Fruit fly (Drosophila melanogaster) whole organism, embryonic: ENCODE measurements around the gene Zir.
A peak's percentile ranks its signal among the peaks of the same experiment; 100 is the strongest.

ENCODE experiments used
- Atf6 ChIP-seq: fragments of 200-800 bp; sonication (Bioruptor generic); IDR thresholded peaks from 2 replicates; pipeline ENCODE4 v1.3.6; 2022; ENCODE audit warnings: missing biosample characterization, missing genetic modification characterization
- B-H2 ChIP-seq: fragments of 200-800 bp; sonication (Bioruptor generic); optimal IDR thresholded peaks from 2 replicates; lab custom pipeline; 2018; ENCODE audit warnings: missing biosample characterization, mild to moderate bottlenecking, missing genetic modification characterization
- CG12071 ChIP-seq: fragments of 200-800 bp; sonication (Bioruptor generic); optimal IDR thresholded peaks from 3 replicates; lab custom pipeline; 2018; ENCODE audit warnings: missing biosample characterization, mild to moderate bottlenecking, missing genetic modification characterization
- CG12104 ChIP-seq: fragments of 200-800 bp; sonication (Bioruptor generic); optimal IDR thresholded peaks from 3 replicates; lab custom pipeline; 2016; ENCODE audit warnings: missing biosample characterization, missing genetic modification characterization
- CG12155 ChIP-seq: fragments of 200-800 bp; sonication (Bioruptor generic); optimal IDR thresholded peaks from 3 replicates; lab custom pipeline; 2016; ENCODE audit warnings: missing biosample characterization, missing genetic modification characterization
- CG12236 ChIP-seq: fragments of 200-800 bp; sonication (Bioruptor generic); optimal IDR thresholded peaks from 2 replicates; lab custom pipeline; 2016; ENCODE audit warnings: missing biosample characterization, missing genetic modification characterization
- CG14014 ChIP-seq: fragments of 200-800 bp; sonication (Bioruptor generic); IDR thresholded peaks from 2 replicates; pipeline ENCODE4 v1.3.6; 2022; ENCODE audit warnings: missing biosample characterization, missing genetic modification characterization
- CG15514 ChIP-seq: fragments of 200-800 bp; sonication (Bioruptor generic); optimal IDR thresholded peaks from 3 replicates; lab custom pipeline; 2017; ENCODE audit warnings: missing biosample characterization, missing genetic modification characterization, mild to moderate bottlenecking, moderate library complexity, missing genetic modification reagents
- CG16815 ChIP-seq: fragments of 200-800 bp; sonication (Bioruptor generic); optimal IDR thresholded peaks from 3 replicates; lab custom pipeline; 2017; ENCODE audit warnings: missing biosample characterization, mild to moderate bottlenecking, missing genetic modification characterization
- CG33557 ChIP-seq: fragments of 200-800 bp; sonication (Bioruptor generic); optimal IDR thresholded peaks from 2 replicates; lab custom pipeline; 2019; ENCODE audit warnings: missing biosample characterization, mild to moderate bottlenecking, missing genetic modification characterization, moderate library complexity
- CG34376 ChIP-seq: fragments of 200-800 bp; sonication (Bioruptor generic); optimal IDR thresholded peaks from 2 replicates; lab custom pipeline; 2018; ENCODE audit warnings: missing biosample characterization, mild to moderate bottlenecking, missing genetic modification characterization
- CG3838 ChIP-seq: fragments of 200-800 bp; sonication (Bioruptor generic); optimal IDR thresholded peaks from 3 replicates; lab custom pipeline; 2016; ENCODE audit warnings: missing biosample characterization, missing genetic modification characterization
- CG6254 ChIP-seq: fragments of 200-800 bp; sonication (Bioruptor generic); optimal IDR thresholded peaks from 3 replicates; lab custom pipeline; 2017; ENCODE audit warnings: mild to moderate bottlenecking, missing biosample characterization, missing genetic modification reagents, missing genetic modification characterization
- CG6272 ChIP-seq: fragments of 200-800 bp; sonication (Bioruptor generic); IDR thresholded peaks from 2 replicates; pipeline ENCODE4 v1.3.6; 2022; ENCODE audit warnings: missing biosample characterization, missing genetic modification characterization
- CG6791 ChIP-seq: fragments of 200-800 bp; sonication (Bioruptor generic); IDR thresholded peaks from 3 replicates; pipeline ENCODE4 v1.3.6; 2022; ENCODE audit warnings: missing biosample characterization, missing genetic modification characterization; ENCODE audit not compliant: partially characterized antibody
- CG7357 ChIP-seq: fragments of 200-800 bp; sonication (Bioruptor generic); IDR thresholded peaks from 3 replicates; pipeline ENCODE4 v1.3.6; 2022; ENCODE audit warnings: missing biosample characterization, missing genetic modification characterization
- CG7556 ChIP-seq: fragments of 200-800 bp; sonication (Bioruptor generic); optimal IDR thresholded peaks from 2 replicates; lab custom pipeline; 2017; ENCODE audit warnings: missing biosample characterization, mild to moderate bottlenecking, missing genetic modification characterization
- CG7786 ChIP-seq: fragments of 200-800 bp; sonication (Bioruptor generic); optimal IDR thresholded peaks from 2 replicates; lab custom pipeline; 2016; ENCODE audit warnings: missing biosample characterization, missing genetic modification characterization
- CG8388 ChIP-seq: fragments of 200-800 bp; sonication (Bioruptor generic); optimal IDR thresholded peaks from 2 replicates; lab custom pipeline; 2019; ENCODE audit warnings: missing biosample characterization, mild to moderate bottlenecking, missing genetic modification characterization, moderate library complexity
- CG8924 ChIP-seq: fragments of 200-800 bp; optimal IDR thresholded peaks from 3 replicates; lab custom pipeline; 2019; ENCODE audit warnings: missing biosample characterization, mild to moderate bottlenecking, missing genetic modification characterization, moderate library complexity
- CG8944 ChIP-seq: fragments of 200-800 bp; sonication (Bioruptor generic); optimal IDR thresholded peaks from 3 replicates; lab custom pipeline; 2016; ENCODE audit warnings: missing biosample characterization, missing genetic modification characterization
- CG9797 ChIP-seq: fragments of 200-800 bp; sonication (Bioruptor generic); optimal IDR thresholded peaks from 3 replicates; lab custom pipeline; 2018; ENCODE audit warnings: missing biosample characterization, mild to moderate bottlenecking, missing genetic modification characterization
- CrebB ChIP-seq: fragments of 200-800 bp; sonication (Bioruptor generic); optimal IDR thresholded peaks from 3 replicates; lab custom pipeline; 2018; ENCODE audit warnings: missing biosample characterization, mild to moderate bottlenecking, missing genetic modification characterization
- D ChIP-seq, 2 experiments: fragments of 200-800 bp in 1 of 2; fragments of >200 bp in 1 of 2; sonication (Bioruptor generic) in 1 of 2; optimal IDR thresholded peaks; 2 replicates in 1 of 2; 3 replicates in 1 of 2; lab custom pipeline; 2017; ENCODE audit warnings: mild to moderate bottlenecking in 1 of 2, missing biosample characterization in 1 of 2, missing genetic modification characterization in 1 of 2, missing genetic modification reagents in 1 of 2
- Dbx ChIP-seq: fragments of 200-800 bp; sonication (Bioruptor generic); IDR thresholded peaks from 3 replicates; pipeline ENCODE4 v1.3.6; 2022; ENCODE audit warnings: missing biosample characterization, missing genetic modification characterization
- ERR ChIP-seq: fragments of 200-800 bp; sonication (Bioruptor generic); optimal IDR thresholded peaks from 2 replicates; lab custom pipeline; 2016; ENCODE audit warnings: missing biosample characterization, missing genetic modification characterization
- Fer3 ChIP-seq: fragments of 200-800 bp; sonication (Bioruptor generic); optimal IDR thresholded peaks from 2 replicates; lab custom pipeline; 2018; ENCODE audit warnings: missing biosample characterization, mild to moderate bottlenecking, missing genetic modification characterization, moderate library complexity
- Hand ChIP-seq: fragments of 200-800 bp; sonication (Bioruptor generic); optimal IDR thresholded peaks from 2 replicates; lab custom pipeline; 2017; ENCODE audit warnings: mild to moderate bottlenecking, missing biosample characterization, missing genetic modification reagents, missing genetic modification characterization
- Hey ChIP-seq: fragments of 200-800 bp; sonication (Bioruptor generic); optimal IDR thresholded peaks from 3 replicates; lab custom pipeline; 2018; ENCODE audit warnings: missing biosample characterization, mild to moderate bottlenecking, missing genetic modification characterization
- Lpt ChIP-seq: fragments of >200 bp; optimal IDR thresholded peaks from 2 replicates; lab custom pipeline; 2018; ENCODE audit warnings: missing biosample characterization, missing genetic modification characterization
- Nf-YC ChIP-seq: fragments of 200-800 bp; optimal IDR thresholded peaks from 3 replicates; lab custom pipeline; 2019; ENCODE audit warnings: missing biosample characterization, mild to moderate bottlenecking, missing genetic modification characterization, moderate library complexity
- Ptx1 ChIP-seq: fragments of 200-800 bp; sonication (Bioruptor generic); IDR thresholded peaks from 2 replicates; pipeline ENCODE4 v1.3.6; 2022; ENCODE audit warnings: missing biosample characterization, missing genetic modification characterization
- Ravus ChIP-seq: fragments of 200-800 bp; sonication (Bioruptor generic); IDR thresholded peaks from 2 replicates; pipeline ENCODE4 v1.3.6; 2022; ENCODE audit warnings: missing biosample characterization, missing genetic modification characterization
- Trl ChIP-seq, 3 experiments: fragments of >200 bp in 2 of 3; fragments of 200-800 bp in 1 of 3; sonication (Bioruptor generic) in 1 of 3; optimal IDR thresholded peaks; 2 replicates in 1 of 3; 3 replicates in 2 of 3; lab custom pipeline; 2016 to 2017; ENCODE audit warnings: missing biosample characterization in 1 of 3, missing genetic modification characterization in 1 of 3
- bbx ChIP-seq: fragments of 200-800 bp; sonication (Bioruptor generic); IDR thresholded peaks from 2 replicates; pipeline ENCODE4 v1.3.6; 2022; ENCODE audit warnings: missing biosample characterization, missing genetic modification characterization; ENCODE audit not compliant: partially characterized antibody
- cas ChIP-seq: fragments of 200-800 bp; sonication (Bioruptor generic); IDR thresholded peaks from 2 replicates; pipeline ENCODE4 v1.3.6; 2022; ENCODE audit warnings: missing biosample characterization, missing genetic modification characterization
- cg ChIP-seq: fragments of 200-800 bp; sonication (Bioruptor generic); optimal IDR thresholded peaks from 3 replicates; lab custom pipeline; 2019; ENCODE audit warnings: missing biosample characterization, mild to moderate bottlenecking, missing genetic modification characterization, moderate library complexity
- chm ChIP-seq: fragments of 200-800 bp; sonication (Bioruptor generic); IDR thresholded peaks from 2 replicates; pipeline ENCODE4 v1.3.6; 2022; ENCODE audit warnings: missing biosample characterization, missing genetic modification characterization
- ewg ChIP-seq: fragments of 200-800 bp; sonication (Bioruptor generic); optimal IDR thresholded peaks from 3 replicates; lab custom pipeline; 2017; ENCODE audit warnings: mild to moderate bottlenecking, missing biosample characterization, missing genetic modification reagents, missing genetic modification characterization
- exex ChIP-seq: fragments of 200-800 bp; sonication (Bioruptor generic); optimal IDR thresholded peaks from 4 replicates; lab custom pipeline; 2018; ENCODE audit warnings: missing biosample characterization, mild to moderate bottlenecking, missing genetic modification characterization, moderate library complexity
- fd3F ChIP-seq: fragments of 200-800 bp; sonication (Bioruptor generic); optimal IDR thresholded peaks from 2 replicates; lab custom pipeline; 2018; ENCODE audit warnings: missing biosample characterization, mild to moderate bottlenecking, missing genetic modification characterization, moderate library complexity
- insv ChIP-seq, 2 experiments: fragments of 200-800 bp; sonication (Bioruptor generic); optimal IDR thresholded peaks; 3 replicates each; lab custom pipeline; 2016 to 2018; ENCODE audit warnings: missing biosample characterization in 2 of 2, missing genetic modification characterization in 2 of 2
- knrl ChIP-seq: fragments of 200-800 bp; sonication (Bioruptor generic); IDR thresholded peaks from 3 replicates; pipeline ENCODE4 v1.3.6; 2022; ENCODE audit warnings: missing biosample characterization, missing genetic modification characterization; ENCODE audit not compliant: partially characterized antibody
- lab ChIP-seq: fragments of 200-800 bp; sonication (Bioruptor generic); optimal IDR thresholded peaks from 3 replicates; lab custom pipeline; 2017; ENCODE audit warnings: missing biosample characterization, missing genetic modification characterization, mild to moderate bottlenecking, moderate library complexity, missing genetic modification reagents
- mirr ChIP-seq: fragments of 200-800 bp; sonication (Bioruptor generic); optimal IDR thresholded peaks from 3 replicates; lab custom pipeline; 2018; ENCODE audit warnings: missing biosample characterization, mild to moderate bottlenecking, missing genetic modification characterization
- seq ChIP-seq: fragments of 200-800 bp; sonication (Bioruptor generic); IDR thresholded peaks from 2 replicates; pipeline ENCODE4 v1.3.6; 2022; ENCODE audit warnings: missing biosample characterization, missing genetic modification characterization
- sug ChIP-seq: fragments of 200-800 bp; optimal IDR thresholded peaks from 2 replicates; lab custom pipeline; 2019; ENCODE audit warnings: missing biosample characterization, mild to moderate bottlenecking, missing genetic modification characterization, moderate library complexity

The Zir gene

dm6 chr2L:71457-71856, 23.1 kb upstream of the Zir start, which contains the start of gene galectin:
Gene galectin (plus strand): TSS chr2L:71757.
- TF ChIP-seq Lpt (GFP tag; lab: Kevin White, UChicago) = no peak
- TF ChIP-seq chm (GFP tag; lab: Robert Waterston, UW) = no peak
- no peak for TF ChIP-seq CG6254
- TF ChIP-seq CG7556 (GFP tag; lab: Kevin White, UChicago) = no peak
- no peak for TF ChIP-seq CG12071 (GFP tag; lab: Kevin White, UChicago)
- no peak for TF ChIP-seq Hey (tag; lab: Kevin White, UChicago)
- TF ChIP-seq D (optimal IDR thresholded peaks at IDR 0.05; lab: Kevin White, UChicago) = no peak
- TF ChIP-seq D (GFP tag; optimal IDR thresholded peaks at IDR 0.05; lab: Kevin White, UChicago) = no peak
- TF ChIP-seq CG6272 (GFP tag; lab: Robert Waterston, UW) = no peak
- no peak for TF ChIP-seq Fer3 (tag; lab: Kevin White, UChicago)
- peak; percentile 33 for TF ChIP-seq mirr (GFP tag; lab: Kevin White, UChicago)
- no peak for TF ChIP-seq ewg (GFP tag; lab: Kevin White, UChicago)
- TF ChIP-seq CG14014 (GFP tag; lab: Robert Waterston, UW) = no peak
- TF ChIP-seq CG12104 (GFP tag; lab: Kevin White, UChicago) = no peak
- TF ChIP-seq Nf-YC (tag; lab: Kevin White, UChicago) = no peak
- peak; percentile 27 for TF ChIP-seq lab (GFP tag; lab: Kevin White, UChicago)
- no peak for TF ChIP-seq CrebB (tag; lab: Kevin White, UChicago)
- peak; percentile 21 for TF ChIP-seq sug (tag; lab: Kevin White, UChicago)
- TF ChIP-seq seq = no peak
- no peak for TF ChIP-seq Atf6
- no peak for TF ChIP-seq CG8944 (GFP tag; lab: Kevin White, UChicago)
- TF ChIP-seq CG12236 = no peak
- no peak for TF ChIP-seq ERR (GFP tag; lab: Kevin White, UChicago)
- peak; percentile 36 for TF ChIP-seq exex
- no peak for TF ChIP-seq B-H2 (GFP tag; lab: Kevin White, UChicago)
- TF ChIP-seq CG33557 (GFP tag; lab: Kevin White, UChicago) = no peak
- no peak for TF ChIP-seq CG8924 (tag; lab: Kevin White, UChicago)
- TF ChIP-seq CG7786 (GFP tag; lab: Kevin White, UChicago) = no peak
- no peak for TF ChIP-seq Ravus (GFP tag; lab: Robert Waterston, UW)

DNA sequence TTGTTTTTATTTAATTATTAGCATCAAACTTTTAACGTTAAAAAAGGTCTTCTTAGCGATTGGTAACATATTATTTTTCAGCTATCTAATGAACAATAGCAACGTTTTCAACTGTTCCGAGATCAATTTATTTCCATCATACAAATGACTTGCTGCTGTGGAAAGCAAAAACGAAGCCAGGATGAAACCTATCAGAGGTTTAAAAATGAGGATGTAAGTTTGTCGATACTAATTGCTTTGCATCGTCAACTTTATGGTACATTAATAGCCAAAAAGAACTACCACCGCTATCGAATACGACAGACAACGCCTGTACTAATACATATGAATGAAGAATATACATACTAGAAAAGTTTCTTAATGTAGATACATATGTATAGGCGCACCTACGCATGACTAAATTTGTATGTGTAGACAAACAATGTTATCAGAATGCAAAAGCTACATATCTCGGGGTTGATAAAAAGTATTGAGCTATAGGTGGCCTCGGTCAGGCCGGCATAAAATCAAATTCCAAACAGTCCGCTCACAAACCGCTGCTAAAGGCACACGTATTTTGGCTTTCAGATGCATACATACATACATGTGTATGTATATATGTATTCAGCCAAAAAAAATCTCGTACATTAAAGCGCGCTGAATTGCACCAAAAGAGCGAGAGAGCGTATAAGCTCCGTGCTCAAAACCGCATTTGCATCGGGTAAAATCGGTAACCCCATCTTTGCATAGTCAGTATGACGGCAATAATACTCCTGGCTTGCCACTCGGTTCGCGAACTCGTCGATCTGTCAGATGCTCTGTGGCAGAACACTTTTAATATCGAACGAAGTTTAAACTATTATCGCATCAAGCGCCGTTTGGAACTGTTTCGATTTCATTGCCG, 22.4 kb upstream of the Zir start:
- TF ChIP-seq CG34376 (GFP tag; lab: Kevin White, UChicago) (peak; percentile 70), Dbx (GFP tag; lab: Robert Waterston, UW) (0 out of 3 replicates have a peak, but pooled peaks have one; percentile 24), cas (no peak), CG9797 (GFP tag; lab: Kevin White, UChicago) (no peak), insv (GFP tag; optimal IDR thresholded peaks at IDR 0.05; lab: Kevin White, UChicago) (no peak), CG16815 (GFP tag; lab: Kevin White, UChicago) (no peak), Hey (tag; lab: Kevin White, UChicago) (no peak), cg (GFP tag; lab: Kevin White, UChicago) (peak; percentile 90), CG12155 (GFP tag; lab: Kevin White, UChicago) (no peak), knrl (GFP tag; lab: Robert Waterston, UW) (peak; percentile 12; the same call in 1 of the 3 replicates), Trl (optimal IDR thresholded peaks at IDR 0.05; lab: Kevin White, UChicago) (peak; percentile 57 to 65), Trl (GFP tag; optimal IDR thresholded peaks at IDR 0.05; lab: Kevin White, UChicago) (no peak), CG6791 (no peak), bbx (GFP tag; lab: Robert Waterston, UW) (0 out of 2 replicates have a peak, but pooled peaks have one; percentile 11), CG15514 (GFP tag; lab: Kevin White, UChicago) (peak; percentile 27), Hand (GFP tag; lab: Kevin White, UChicago) (peak; percentile 5), fd3F (GFP tag; lab: Kevin White, UChicago) (peak; percentile 8), CG7357 (GFP tag; lab: Robert Waterston, UW) (no peak), CG8388 (no peak), CG3838 (GFP tag; lab: Kevin White, UChicago) (no peak), Ptx1 (GFP tag; lab: Robert Waterston, UW) (0 out of 2 replicates have a peak, but pooled peaks have one; percentile 13)
